Worm (Caenorhabditis elegans): ENCODE data around the gene srh-142.

- no peak for TF ChIP-seq daf-12 (tag; optimal IDR thresholded peaks at IDR 0.05)
- no peak for TF ChIP-seq nhr-25 (tag; optimal IDR thresholded peaks at IDR 0.05)
- TF ChIP-seq elt-3 (tag; optimal IDR thresholded peaks at IDR 0.05) = no peak
- no peak for TF ChIP-seq R02D3.7 (tag; optimal IDR thresholded peaks at IDR 0.05)
- no peak for TF ChIP-seq nhr-237 (tag; optimal IDR thresholded peaks at IDR 0.05)
- no peak for TF ChIP-seq egl-5 (tag; optimal IDR thresholded peaks at IDR 0.05)
- no peak for TF ChIP-seq nhr-28 (tag; optimal IDR thresholded peaks at IDR 0.05)
- TF ChIP-seq lin-15B (tag; optimal IDR thresholded peaks at IDR 0.05) = no peak
These were observed 26.7 kb upstream of the srh-142 start, which contains the start of gene Y32B12A.5 for ce11 chrV:16487474-16487873.

Measured in whole organism, L3 larva.